Fruit fly (Drosophila melanogaster): ENCODE data around the gene Pect.

The Pect gene

DNA sequence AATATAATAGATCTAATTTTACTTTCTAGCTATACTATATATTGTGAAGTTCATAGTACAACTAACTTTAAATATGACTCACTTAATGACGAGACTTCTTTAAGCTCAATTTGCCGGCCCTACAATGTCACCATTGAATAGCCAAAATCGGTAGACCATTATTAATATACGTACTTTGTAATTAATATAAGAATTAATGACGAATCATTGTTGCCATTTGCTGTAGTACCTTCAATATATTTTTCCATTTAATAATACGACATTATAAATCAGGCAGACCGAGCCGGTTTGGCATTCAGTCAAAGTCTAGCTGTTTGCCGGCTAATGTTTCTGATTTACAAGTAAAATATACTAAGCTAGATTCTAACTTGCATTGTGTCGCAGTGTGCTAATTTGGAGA lies 36.1 kb downstream of the Pect start, which contains the start of gene Jhbp13:
Gene Jhbp13, plus strand, starts transcription at position 301 of the 400 bp plus-strand sequence.
- no peak for TF ChIP-seq ovo (GFP tag; optimal IDR thresholded peaks at IDR 0.05)
- TF ChIP-seq toe (GFP tag; optimal IDR thresholded peaks at IDR 0.05): no peak
- TF ChIP-seq Crg-1 (GFP tag; optimal IDR thresholded peaks at IDR 0.05): no peak
- peak; percentile 45 for TF ChIP-seq kay (GFP tag; ENCODE audit: borderline replicate concordance)

DNA sequence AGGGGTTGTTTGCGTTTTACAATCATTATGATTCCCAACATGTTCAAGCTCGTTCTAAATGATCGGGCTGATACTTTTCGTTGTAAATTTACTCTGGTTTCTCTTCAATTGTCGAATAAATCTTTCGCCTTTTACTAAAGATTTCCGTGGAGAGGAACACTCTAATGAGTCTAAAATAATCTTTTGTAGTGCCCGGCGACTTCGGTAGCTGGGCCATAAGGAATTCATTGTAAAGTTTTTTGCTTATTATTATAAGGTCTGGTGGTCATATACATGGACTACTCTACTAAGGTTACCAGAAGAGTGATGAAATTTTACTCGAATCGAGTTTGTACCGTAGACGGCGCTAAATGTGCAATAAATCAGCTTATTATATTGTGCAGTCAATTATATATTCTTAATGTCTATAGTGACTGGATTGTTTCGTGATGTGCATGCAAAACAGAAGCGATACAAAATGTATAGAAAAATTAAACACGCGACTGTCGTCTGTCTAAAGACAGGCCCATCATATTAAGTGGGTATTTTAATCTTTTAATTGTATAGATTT lies 41.3 kb downstream of the Pect start:
- TF ChIP-seq CG14711 (tag; optimal IDR thresholded peaks at IDR 0.05) (no peak), kay (GFP tag; ENCODE audit: borderline replicate concordance) (no peak), CG33017 (tag; optimal IDR thresholded peaks at IDR 0.05) (no peak), CG7101 (tag; optimal IDR thresholded peaks at IDR 0.05) (no peak), CG5204 (GFP tag; optimal IDR thresholded peaks at IDR 0.05) (no peak), Hr96 (GFP tag; optimal IDR thresholded peaks at IDR 0.05) (no peak), toe (GFP tag; optimal IDR thresholded peaks at IDR 0.05) (no peak), CG1620 (GFP tag; optimal IDR thresholded peaks at IDR 0.05) (no peak), ovo (GFP tag; optimal IDR thresholded peaks at IDR 0.05) (no peak), Mnt (GFP tag; optimal IDR thresholded peaks at IDR 0.05) (no peak), bab1 (GFP tag; optimal IDR thresholded peaks at IDR 0.05) (no peak), Crg-1 (GFP tag; optimal IDR thresholded peaks at IDR 0.05) (no peak)

DNA sequence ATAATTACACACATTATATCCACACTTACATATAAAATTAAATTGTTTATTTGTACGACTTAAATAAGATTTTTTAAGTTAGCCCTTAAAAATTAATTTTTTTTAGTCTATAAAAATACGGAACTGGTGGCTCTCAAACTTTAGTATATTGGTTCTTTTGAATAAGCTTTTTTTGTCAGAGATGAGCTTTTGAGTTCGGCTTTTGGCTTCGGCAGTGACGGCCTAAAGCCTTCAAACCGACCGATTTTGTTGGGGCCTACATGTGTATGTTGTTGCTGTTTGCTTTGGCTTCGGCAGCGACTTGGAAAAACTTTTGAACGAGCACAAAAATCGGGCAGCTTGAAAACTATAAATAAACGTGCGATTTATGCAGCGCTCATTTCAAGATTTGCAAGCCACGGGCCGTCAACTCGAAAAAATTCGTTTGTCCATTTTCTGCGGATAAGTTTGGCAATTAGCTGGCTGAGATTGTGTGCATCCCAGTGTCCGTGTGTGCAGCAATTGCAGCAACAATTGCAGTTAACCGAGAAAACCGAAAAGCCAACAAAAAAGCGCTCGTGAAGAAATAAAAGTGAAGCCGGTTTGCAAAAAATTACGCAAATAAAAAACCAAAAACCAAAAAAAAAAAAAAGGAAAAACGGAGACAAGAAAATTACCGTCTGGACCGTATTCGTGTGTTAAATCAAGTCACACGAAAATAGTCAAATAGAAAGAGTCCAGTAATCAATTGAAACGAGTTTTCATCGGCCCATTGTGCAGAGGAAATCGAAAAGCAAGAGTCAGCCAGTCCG lies 42.5 kb downstream of the Pect start, which contains the start of gene CG16820:
Gene CG16820, plus strand, starts transcription at position 378 of the 791 bp plus-strand sequence.
- TF ChIP-seq kay (GFP tag; ENCODE audit: borderline replicate concordance): peak; percentile 24
- no peak for TF ChIP-seq CG33017 (tag; optimal IDR thresholded peaks at IDR 0.05)

DNA sequence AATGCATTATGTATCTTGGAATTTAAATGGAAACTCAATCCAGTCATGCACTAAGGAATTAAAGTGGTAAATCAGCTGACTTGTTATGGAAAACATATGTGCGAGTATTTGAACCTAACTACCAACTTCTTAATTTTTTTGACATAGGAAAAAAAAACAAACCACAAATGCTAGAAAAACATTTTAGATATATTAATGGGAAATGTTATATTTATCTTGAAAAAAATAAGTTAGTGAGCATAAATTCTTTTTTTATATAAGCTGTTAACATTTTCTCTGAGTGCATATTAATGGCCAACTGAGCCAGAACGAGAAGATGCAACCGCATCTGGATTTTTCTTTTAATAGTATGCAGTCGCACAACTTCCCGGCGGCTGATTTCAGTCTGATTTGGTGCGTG lies 47.6 kb downstream of the Pect start:
- no peak for TF ChIP-seq Clk (GFP tag; optimal IDR thresholded peaks at IDR 0.05)
- TF ChIP-seq Hr96 (GFP tag; optimal IDR thresholded peaks at IDR 0.05): no peak
- no peak for TF ChIP-seq Crg-1 (GFP tag; optimal IDR thresholded peaks at IDR 0.05)
- TF ChIP-seq CG5204 (GFP tag; optimal IDR thresholded peaks at IDR 0.05): no peak
- TF ChIP-seq ovo (GFP tag; optimal IDR thresholded peaks at IDR 0.05): no peak
- TF ChIP-seq CG12768 (GFP tag; optimal IDR thresholded peaks at IDR 0.05): no peak
- no peak for TF ChIP-seq CG7101 (tag; optimal IDR thresholded peaks at IDR 0.05)
- no peak for TF ChIP-seq bab1 (GFP tag; optimal IDR thresholded peaks at IDR 0.05)
- TF ChIP-seq kay (GFP tag; ENCODE audit: borderline replicate concordance): no peak
- no peak for TF ChIP-seq CG33017 (tag; optimal IDR thresholded peaks at IDR 0.05)
- no peak for TF ChIP-seq CG14711 (tag; optimal IDR thresholded peaks at IDR 0.05)
- no peak for TF ChIP-seq pad (GFP tag; optimal IDR thresholded peaks at IDR 0.05)
- TF ChIP-seq Mnt (GFP tag; optimal IDR thresholded peaks at IDR 0.05): no peak
- TF ChIP-seq cnc (optimal IDR thresholded peaks at IDR 0.05): no peak
- no peak for TF ChIP-seq tj (GFP tag; optimal IDR thresholded peaks at IDR 0.05)
- no peak for TF ChIP-seq toe (GFP tag; optimal IDR thresholded peaks at IDR 0.05)
- TF ChIP-seq CG1620 (GFP tag; optimal IDR thresholded peaks at IDR 0.05): no peak
- TF ChIP-seq cic (GFP tag; optimal IDR thresholded peaks at IDR 0.05): no peak
- TF ChIP-seq CG7045 (GFP tag; optimal IDR thresholded peaks at IDR 0.05): no peak
- no peak for TF ChIP-seq CG11617 (GFP tag; optimal IDR thresholded peaks at IDR 0.05)

DNA sequence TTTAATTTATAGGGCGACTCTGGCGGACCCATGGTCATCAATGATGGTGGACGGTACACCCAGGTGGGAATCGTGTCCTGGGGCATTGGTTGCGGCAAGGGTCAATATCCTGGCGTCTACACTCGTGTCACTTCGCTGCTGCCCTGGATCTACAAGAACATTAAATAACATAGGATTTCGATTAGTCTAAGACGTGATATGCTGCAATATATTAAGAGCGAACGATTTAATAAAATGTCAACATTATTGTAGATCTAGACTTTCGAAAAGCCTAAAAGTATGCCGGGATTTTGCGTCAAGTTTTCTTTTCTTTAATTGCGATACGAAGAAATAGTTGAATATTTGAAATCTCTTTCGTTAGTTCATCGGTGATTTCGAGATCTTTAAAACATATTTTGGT lies 53.6 kb downstream of the Pect start, which contains the start of gene Naa20B:
Gene Naa20B, plus strand, starts transcription at position 301 of the 400 bp plus-strand sequence.
- no peak for TF ChIP-seq kay (GFP tag; ENCODE audit: borderline replicate concordance)
- TF ChIP-seq Crg-1 (GFP tag; optimal IDR thresholded peaks at IDR 0.05): no peak
- no peak for TF ChIP-seq CG33017 (tag; optimal IDR thresholded peaks at IDR 0.05)
- TF ChIP-seq bab1 (GFP tag; optimal IDR thresholded peaks at IDR 0.05): no peak
- TF ChIP-seq cic (GFP tag; optimal IDR thresholded peaks at IDR 0.05): no peak
- no peak for TF ChIP-seq CG7045 (GFP tag; optimal IDR thresholded peaks at IDR 0.05)
- TF ChIP-seq CG7101 (tag; optimal IDR thresholded peaks at IDR 0.05): no peak
- TF ChIP-seq pad (GFP tag; optimal IDR thresholded peaks at IDR 0.05): no peak
- TF ChIP-seq CG14711 (tag; optimal IDR thresholded peaks at IDR 0.05): no peak
- no peak for TF ChIP-seq ovo (GFP tag; optimal IDR thresholded peaks at IDR 0.05)
- TF ChIP-seq cnc (optimal IDR thresholded peaks at IDR 0.05): no peak
- no peak for TF ChIP-seq CG11617 (GFP tag; optimal IDR thresholded peaks at IDR 0.05)
- TF ChIP-seq CG1620 (GFP tag; optimal IDR thresholded peaks at IDR 0.05): no peak
- no peak for TF ChIP-seq toe (GFP tag; optimal IDR thresholded peaks at IDR 0.05)
- TF ChIP-seq CG12768 (GFP tag; optimal IDR thresholded peaks at IDR 0.05): no peak
- no peak for TF ChIP-seq Hr96 (GFP tag; optimal IDR thresholded peaks at IDR 0.05)
- TF ChIP-seq tj (GFP tag; optimal IDR thresholded peaks at IDR 0.05): no peak
- no peak for TF ChIP-seq Clk (GFP tag; optimal IDR thresholded peaks at IDR 0.05)
- no peak for TF ChIP-seq CG5204 (GFP tag; optimal IDR thresholded peaks at IDR 0.05)
- TF ChIP-seq Mnt (GFP tag; optimal IDR thresholded peaks at IDR 0.05): no peak

DNA sequence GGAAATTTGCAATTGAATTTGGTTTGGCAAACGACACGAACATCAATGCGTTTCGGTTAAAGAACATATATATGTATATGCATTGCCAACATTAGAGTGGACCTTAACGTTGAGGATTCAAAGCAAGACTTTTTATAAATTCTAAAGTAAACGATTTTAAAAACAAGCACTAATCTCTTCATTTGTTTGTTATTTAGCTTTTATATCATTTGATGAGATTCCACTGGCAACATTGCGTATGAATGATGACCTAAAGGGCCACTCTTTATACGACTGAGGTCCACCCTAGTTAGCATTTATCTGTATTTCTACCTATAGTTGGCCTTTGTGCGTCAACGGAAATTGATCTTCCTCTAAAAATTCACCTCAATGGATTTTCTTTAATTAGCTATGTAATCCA lies 55.1 kb downstream of the Pect start:
- no peak for TF ChIP-seq bab1 (GFP tag; optimal IDR thresholded peaks at IDR 0.05)
- no peak for TF ChIP-seq cnc (optimal IDR thresholded peaks at IDR 0.05)
- TF ChIP-seq Crg-1 (GFP tag; optimal IDR thresholded peaks at IDR 0.05): no peak
- TF ChIP-seq pad (GFP tag; optimal IDR thresholded peaks at IDR 0.05): no peak
- TF ChIP-seq CG11617 (GFP tag; optimal IDR thresholded peaks at IDR 0.05): no peak
- no peak for TF ChIP-seq CG7101 (tag; optimal IDR thresholded peaks at IDR 0.05)
- TF ChIP-seq kay (GFP tag; ENCODE audit: borderline replicate concordance): no peak
- no peak for TF ChIP-seq Hr96 (GFP tag; optimal IDR thresholded peaks at IDR 0.05)
- no peak for TF ChIP-seq Clk (GFP tag; optimal IDR thresholded peaks at IDR 0.05)

Measured in whole organism, adult.